Fruit fly (Drosophila melanogaster): ENCODE results near the gene Tdrd3.

Gene Tdrd3

dm6 chr3L:14775711-14776660 is 10.6 kb upstream of the Tdrd3 start, which contains the start of gene mop (continued):
- TF ChIP-seq dimm (GFP tag; IDR thresholded peaks at IDR 0.05) (no peak), lov (optimal IDR thresholded peaks at IDR 0.05) (no peak), lov (GFP tag; IDR thresholded peaks at IDR 0.05) (no peak), az2 (GFP tag; optimal IDR thresholded peaks at IDR 0.05) (peak; percentile 32), CG1602 (GFP tag; optimal IDR thresholded peaks at IDR 0.05) (no peak), Fer3 (tag; optimal IDR thresholded peaks at IDR 0.05) (no peak), nerfin-2 (GFP tag; IDR thresholded peaks at IDR 0.05; ENCODE audit: partially characterized antibody) (no peak), phol (tag; optimal IDR thresholded peaks at IDR 0.05) (peak; percentile 71), Xrp1 (GFP tag; IDR thresholded peaks at IDR 0.05) (no peak; the same call in 1 of the 2 replicates), kni (GFP tag; optimal IDR thresholded peaks at IDR 0.05) (no peak), CG8944 (GFP tag; optimal IDR thresholded peaks at IDR 0.05) (no peak), sob (GFP tag; IDR thresholded peaks at IDR 0.05) (peak; percentile 48; the same call in 1 of the 2 replicates), Med (GFP tag) (peak; percentile 79), dysf (GFP tag; IDR thresholded peaks at IDR 0.05) (peak; percentile 46; the same call in 2 of the 3 replicates), CG5953 (GFP tag; IDR thresholded peaks at IDR 0.05) (no peak), Ssrp (tag; optimal IDR thresholded peaks at IDR 0.05) (peak; percentile 32), CG6813 (GFP tag; optimal IDR thresholded peaks at IDR 0.05) (no peak), ato (GFP tag; IDR thresholded peaks at IDR 0.05; ENCODE audit: partially characterized antibody) (no peak), CG7786 (GFP tag; optimal IDR thresholded peaks at IDR 0.05) (no peak), CG10565 (GFP tag; optimal IDR thresholded peaks at IDR 0.05) (no peak), HHEX (GFP tag; optimal IDR thresholded peaks at IDR 0.05) (no peak), CG3163 (GFP tag; optimal IDR thresholded peaks at IDR 0.05) (peak; percentile 97), lbe (GFP tag; optimal IDR thresholded peaks at IDR 0.05) (no peak), CG12769 (tag; optimal IDR thresholded peaks at IDR 0.05) (no peak), grau (tag; optimal IDR thresholded peaks at IDR 0.05) (peak; percentile 12), CG7839 (tag; optimal IDR thresholded peaks at IDR 0.05) (no peak), HLH3B (GFP tag; IDR thresholded peaks at IDR 0.05) (peak; percentile 48), CG12942 (GFP tag; optimal IDR thresholded peaks at IDR 0.05) (no peak), da (GFP tag; optimal IDR thresholded peaks at IDR 0.05) (no peak), CG12104 (GFP tag; optimal IDR thresholded peaks at IDR 0.05) (peak; percentile 59), CG1529 (GFP tag; optimal IDR thresholded peaks at IDR 0.05) (no peak), tup (GFP tag; optimal IDR thresholded peaks at IDR 0.05) (no peak), HLH4C (GFP tag; IDR thresholded peaks at IDR 0.05; ENCODE audit: partially characterized antibody) (0 out of 3 replicates have a peak, but pooled peaks have one; percentile 46), CG32532 (GFP tag; IDR thresholded peaks at IDR 0.05) (peak; percentile 80), MBD-R2 (GFP tag; IDR thresholded peaks at IDR 0.05) (peak; percentile 78), Oaz (GFP tag; IDR thresholded peaks at IDR 0.05) (no peak), btn (GFP tag; optimal IDR thresholded peaks at IDR 0.05) (no peak), CG12219 (GFP tag; optimal IDR thresholded peaks at IDR 0.05) (no peak), klu (GFP tag; IDR thresholded peaks at IDR 0.05) (no peak), dmrt99B (tag; optimal IDR thresholded peaks at IDR 0.05) (no peak), CG2129 (GFP tag; IDR thresholded peaks at IDR 0.05; ENCODE audit: partially characterized antibody) (0 out of 2 replicates have a peak, but pooled peaks have one; percentile 28), Ptx1 (GFP tag; IDR thresholded peaks at IDR 0.05) (peak; percentile 53), YL-1 (GFP tag; optimal IDR thresholded peaks at IDR 0.05) (peak; percentile 57), CG10366 (GFP tag; IDR thresholded peaks at IDR 0.05) (no peak; the same call in 1 of the 2 replicates), croc (GFP tag; conservative IDR thresholded peaks at IDR 0.05) (no peak), CG6175 (GFP tag; IDR thresholded peaks at IDR 0.05) (no peak), tll (GFP tag; optimal IDR thresholded peaks at IDR 0.05) (no peak), Fer2 (tag; optimal IDR thresholded peaks at IDR 0.05) (no peak)
